Fruit fly (Drosophila melanogaster) whole organism, adult: Measurements from ENCODE around the gene CG3345.
A peak's percentile ranks its signal among the peaks of the same experiment; 100 is the strongest.

Experiments used
- CG11617 ChIP-seq: fragments of 200-800 bp; sonication (Bioruptor generic); optimal IDR thresholded peaks from 2 replicates; lab custom pipeline; 2017; ENCODE audit warnings: mild to moderate bottlenecking, missing biosample characterization, missing genetic modification reagents, missing genetic modification characterization
- CG12768 ChIP-seq: fragments of 200-800 bp; sonication (Bioruptor generic); optimal IDR thresholded peaks from 2 replicates; lab custom pipeline; 2017; ENCODE audit warnings: missing biosample characterization, missing genetic modification characterization, mild to moderate bottlenecking, moderate library complexity, missing genetic modification reagents
- CG14711 ChIP-seq: fragments of 200-800 bp; sonication (Bioruptor generic); optimal IDR thresholded peaks from 2 replicates; lab custom pipeline; 2018; ENCODE audit warnings: missing biosample characterization, mild to moderate bottlenecking, missing genetic modification characterization, moderate library complexity
- CG1620 ChIP-seq: fragments of 200-800 bp; sonication (Bioruptor generic); optimal IDR thresholded peaks from 2 replicates; lab custom pipeline; 2016; ENCODE audit warnings: missing biosample characterization, missing genetic modification characterization
- CG33017 ChIP-seq: fragments of 200-800 bp; sonication (Bioruptor generic); optimal IDR thresholded peaks from 2 replicates; lab custom pipeline; 2018; ENCODE audit warnings: missing biosample characterization, mild to moderate bottlenecking, missing genetic modification characterization, moderate library complexity
- CG5204 ChIP-seq: fragments of 200-800 bp; sonication (Bioruptor generic); optimal IDR thresholded peaks from 2 replicates; lab custom pipeline; 2016; ENCODE audit warnings: missing biosample characterization, missing genetic modification characterization
- CG7045 ChIP-seq: fragments of 200-800 bp; sonication (Bioruptor generic); optimal IDR thresholded peaks from 2 replicates; lab custom pipeline; 2017; ENCODE audit warnings: missing biosample characterization, mild to moderate bottlenecking, missing genetic modification characterization
- CG7101 ChIP-seq: fragments of 200-800 bp; sonication (Bioruptor generic); optimal IDR thresholded peaks from 2 replicates; lab custom pipeline; 2018; ENCODE audit warnings: missing biosample characterization, mild to moderate bottlenecking, missing genetic modification characterization, moderate library complexity
- Clk ChIP-seq: fragments of 200-800 bp; sonication (Bioruptor generic); optimal IDR thresholded peaks from 2 replicates; lab custom pipeline; 2017; ENCODE audit warnings: missing biosample characterization, missing genetic modification characterization
- Crg-1 ChIP-seq: fragments of 200-800 bp; sonication (Bioruptor generic); optimal IDR thresholded peaks from 2 replicates; lab custom pipeline; 2016; ENCODE audit warnings: missing biosample characterization, missing genetic modification characterization
- Hr96 ChIP-seq: fragments of 200-800 bp; sonication (Bioruptor generic); optimal IDR thresholded peaks from 2 replicates; lab custom pipeline; 2016; ENCODE audit warnings: missing biosample characterization, missing genetic modification characterization
- Mnt ChIP-seq: fragments of 200-800 bp; sonication (Bioruptor generic); optimal IDR thresholded peaks from 2 replicates; lab custom pipeline; 2016; ENCODE audit warnings: missing biosample characterization, mild to moderate bottlenecking, missing genetic modification characterization
- bab1 ChIP-seq: fragments of 200-800 bp; sonication (Bioruptor generic); optimal IDR thresholded peaks from 3 replicates; lab custom pipeline; 2019; ENCODE audit warnings: missing biosample characterization, mild to moderate bottlenecking, missing genetic modification characterization, moderate library complexity
- cic ChIP-seq: fragments of 200-800 bp; sonication (Bioruptor generic); optimal IDR thresholded peaks from 2 replicates; lab custom pipeline; 2017; ENCODE audit warnings: missing biosample characterization, mild to moderate bottlenecking, missing genetic modification characterization, moderate library complexity
- cnc ChIP-seq, 2 experiments: fragments of >200 bp; optimal IDR thresholded peaks; 2 replicates each; lab custom pipeline; 2017
- kay ChIP-seq: fragments of 200-800 bp; sonication (Bioruptor generic); peaks from one replicate; lab custom pipeline; 2016; ENCODE audit warnings: missing biosample characterization, missing genetic modification characterization, borderline replicate concordance
- ovo ChIP-seq: fragments of 200-800 bp; sonication (Bioruptor generic); optimal IDR thresholded peaks from 2 replicates; lab custom pipeline; 2016; ENCODE audit warnings: missing biosample characterization, missing genetic modification characterization
- pad ChIP-seq: fragments of 200-800 bp; sonication (Bioruptor generic); optimal IDR thresholded peaks from 3 replicates; lab custom pipeline; 2017; ENCODE audit warnings: missing biosample characterization, missing genetic modification characterization, mild to moderate bottlenecking, moderate library complexity, missing genetic modification reagents
- tj ChIP-seq: fragments of 200-800 bp; sonication (Bioruptor generic); optimal IDR thresholded peaks from 3 replicates; lab custom pipeline; 2017; ENCODE audit warnings: missing biosample characterization, mild to moderate bottlenecking, missing genetic modification characterization, moderate library complexity
- toe ChIP-seq: fragments of 200-800 bp; sonication (Bioruptor generic); optimal IDR thresholded peaks from 2 replicates; lab custom pipeline; 2016; ENCODE audit warnings: missing biosample characterization, missing genetic modification characterization

Gene CG3345

DNA sequence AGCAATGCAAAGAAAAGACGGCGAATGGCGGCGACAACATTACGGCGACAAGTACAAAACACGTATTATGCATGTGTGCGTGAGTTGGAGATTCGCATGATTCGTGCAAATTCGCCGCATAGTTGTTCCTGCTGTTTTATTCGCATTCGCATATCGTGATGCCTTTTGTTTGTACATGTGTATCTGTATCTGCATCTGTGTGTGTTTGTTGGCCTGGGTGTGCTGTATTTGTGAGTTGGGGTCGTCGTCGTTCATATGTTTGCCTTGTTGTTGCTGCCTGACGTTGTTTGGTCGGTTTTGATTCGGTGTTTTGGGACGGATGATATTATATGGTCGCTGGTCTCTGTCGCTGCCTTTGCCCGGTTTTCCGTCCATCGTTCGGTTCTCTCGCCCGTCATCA, 21.5 kb upstream of the CG3345 start:
- TF ChIP-seq toe (GFP tag; lab: Kevin White, UChicago) (no peak), pad (GFP tag; lab: Kevin White, UChicago) (peak; percentile 35), bab1 (GFP tag; lab: Kevin White, UChicago) (no peak)

DNA sequence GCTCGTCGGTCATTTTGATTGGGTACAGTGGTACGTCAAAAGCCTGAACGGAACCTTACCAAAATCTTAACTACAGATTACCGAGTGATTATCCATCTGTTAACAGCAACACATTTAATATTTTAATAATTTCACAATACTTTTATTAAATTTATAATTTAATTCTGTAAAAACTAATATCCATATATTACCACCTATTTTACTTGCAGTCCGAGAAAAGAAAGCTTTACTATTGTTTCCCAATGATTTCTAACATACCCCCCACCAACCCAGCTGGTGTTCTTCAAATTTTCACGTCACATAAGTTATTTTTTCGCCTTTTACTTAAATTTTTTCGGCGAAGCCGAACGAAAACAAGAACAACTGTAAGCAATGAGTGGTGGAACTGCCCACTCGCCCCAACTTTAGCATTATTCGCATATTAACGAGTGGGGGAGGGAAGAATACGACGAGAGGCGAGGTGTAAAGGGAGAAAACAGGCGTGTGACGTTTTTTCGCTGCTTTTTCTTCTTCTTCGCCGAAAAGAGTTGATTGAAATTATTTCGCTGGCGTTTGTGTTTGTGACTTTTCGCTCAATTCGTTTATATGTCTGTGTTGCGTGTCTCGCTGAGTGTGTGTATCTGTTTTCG, 20.9 kb upstream of the CG3345 start:
- TF ChIP-seq toe (GFP tag; lab: Kevin White, UChicago) (no peak), Clk (GFP tag; lab: Kevin White, UChicago) (no peak), pad (GFP tag; lab: Kevin White, UChicago) (no peak), ovo (GFP tag; lab: Kevin White, UChicago) (no peak), cnc (optimal IDR thresholded peaks at IDR 0.05; lab: Kevin White, UChicago) (no peak), CG7045 (GFP tag; lab: Kevin White, UChicago) (no peak), CG33017 (tag; lab: Kevin White, UChicago) (no peak), CG12768 (GFP tag; lab: Kevin White, UChicago) (no peak), Crg-1 (GFP tag; lab: Kevin White, UChicago) (no peak), CG7101 (tag; lab: Kevin White, UChicago) (peak; percentile 17), CG5204 (no peak), kay (no peak), Mnt (no peak), CG1620 (no peak), cic (no peak), tj (GFP tag; lab: Kevin White, UChicago) (peak; percentile 67), CG14711 (tag; lab: Kevin White, UChicago) (peak; percentile 24), CG11617 (GFP tag; lab: Kevin White, UChicago) (no peak)

DNA sequence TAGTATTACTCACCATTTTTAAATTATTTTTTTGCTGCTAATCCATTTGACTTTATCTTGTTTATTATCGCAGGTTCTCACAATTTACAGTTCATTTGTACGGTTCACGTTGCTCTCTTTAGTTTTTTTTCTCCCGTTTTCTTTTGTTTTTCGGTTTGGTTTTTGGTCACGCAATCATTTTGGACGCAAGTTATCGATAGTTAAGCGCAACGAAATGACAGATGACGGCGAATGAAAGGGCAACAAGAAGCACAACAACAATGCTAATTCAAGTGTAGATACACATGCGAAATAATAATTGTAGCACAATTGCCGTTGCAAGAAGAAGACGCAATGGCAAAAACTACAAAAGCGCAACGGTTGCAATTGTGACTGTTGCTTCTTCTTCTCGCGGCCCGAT, 20.3 kb upstream of the CG3345 start:
- TF ChIP-seq tj (GFP tag; lab: Kevin White, UChicago) (peak; percentile 72), bab1 (GFP tag; lab: Kevin White, UChicago) (no peak)

DNA sequence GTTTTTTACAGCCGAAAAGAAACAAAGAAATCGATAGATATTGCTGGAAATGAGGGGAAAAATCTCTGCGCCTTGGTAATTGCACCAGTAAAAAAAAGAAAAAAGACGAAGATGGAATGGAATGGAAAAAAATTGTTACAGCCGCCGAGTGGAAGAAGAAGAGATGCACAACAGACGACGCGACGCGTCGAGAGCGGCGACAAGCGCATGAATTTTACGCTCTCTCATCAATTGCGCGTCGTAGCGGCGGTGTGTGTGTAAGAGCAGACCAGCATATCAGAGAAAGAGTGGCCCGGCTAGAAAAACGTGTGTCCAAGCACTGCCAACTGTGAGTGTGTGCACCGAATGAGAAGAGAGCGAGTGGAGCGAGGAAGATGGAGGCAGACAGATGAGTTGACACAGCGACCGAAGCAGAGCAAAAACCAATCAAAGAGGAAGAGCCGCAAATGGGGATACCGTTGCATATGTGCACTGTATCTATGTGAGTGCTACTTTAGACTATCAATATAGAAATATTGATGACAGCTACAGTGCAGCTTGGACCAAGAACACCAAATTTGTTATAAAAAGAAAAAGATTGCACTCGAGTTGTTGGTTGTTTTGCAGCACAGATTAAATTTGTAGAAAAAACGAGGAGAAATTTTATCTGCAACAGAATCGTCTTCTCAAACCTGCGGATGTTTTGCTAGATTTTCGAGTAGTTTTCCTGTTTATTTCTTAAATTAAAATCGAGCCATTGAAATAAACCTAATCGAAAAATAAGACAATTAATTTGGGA, 19.7 kb upstream of the CG3345 start:
- TF ChIP-seq CG11617 (GFP tag; lab: Kevin White, UChicago) (no peak), Crg-1 (GFP tag; lab: Kevin White, UChicago) (peak; percentile 22), bab1 (GFP tag; lab: Kevin White, UChicago) (no peak), tj (GFP tag; lab: Kevin White, UChicago) (peak; percentile 25), CG1620 (no peak), toe (GFP tag; lab: Kevin White, UChicago) (no peak), CG5204 (no peak), CG12768 (GFP tag; lab: Kevin White, UChicago) (peak; percentile 28), Mnt (peak; percentile 32), cnc (optimal IDR thresholded peaks at IDR 0.05; lab: Kevin White, UChicago) (no peak), Hr96 (peak; percentile 7), kay (no peak), CG14711 (tag; lab: Kevin White, UChicago) (peak; percentile 35), ovo (GFP tag; lab: Kevin White, UChicago) (peak; percentile 18), CG33017 (tag; lab: Kevin White, UChicago) (peak; percentile 11), Clk (GFP tag; lab: Kevin White, UChicago) (no peak), cic (peak; percentile 32), CG7045 (GFP tag; lab: Kevin White, UChicago) (peak; percentile 60), pad (GFP tag; lab: Kevin White, UChicago) (peak; percentile 76), CG7101 (tag; lab: Kevin White, UChicago) (peak; percentile 21)

DNA sequence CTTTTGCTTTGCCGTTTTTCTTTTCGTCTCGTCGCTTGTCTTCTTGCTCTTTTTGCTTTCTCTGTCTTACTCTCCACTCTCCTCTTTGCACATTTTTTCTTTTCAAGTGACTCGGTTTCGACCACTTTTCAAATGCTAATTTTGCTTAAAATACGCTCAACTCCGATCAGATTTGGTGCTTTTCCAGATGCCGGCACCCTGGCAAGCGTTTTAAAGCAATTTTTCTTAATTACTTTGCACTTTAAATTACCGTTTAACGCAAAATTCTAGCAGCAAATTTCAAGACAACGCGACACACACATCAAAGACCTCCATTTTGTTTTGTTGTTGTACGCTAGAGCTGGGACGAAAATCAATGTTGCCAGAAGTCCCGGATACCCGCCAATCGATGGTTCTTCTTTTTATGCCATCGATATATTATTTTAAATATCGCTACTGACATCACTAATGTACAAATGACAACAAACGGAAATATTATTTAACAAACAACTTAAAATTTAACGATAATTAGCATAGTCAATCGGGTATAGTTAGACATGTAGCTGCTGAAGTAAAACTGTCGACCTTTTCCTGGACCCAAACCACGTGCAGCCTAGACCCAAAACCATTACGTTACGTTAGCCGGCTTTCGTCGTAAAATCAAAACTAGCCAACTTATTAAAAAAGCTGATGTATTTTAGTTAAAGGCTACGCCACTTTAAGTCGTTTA, 18.2 kb upstream of the CG3345 start, which contains the start of gene kis:
Gene kis, minus strand, starts transcription at position 317 of the 709 bp plus-strand sequence.
- TF ChIP-seq ovo (GFP tag; lab: Kevin White, UChicago) = no peak
- peak; percentile 23 for TF ChIP-seq pad (GFP tag; lab: Kevin White, UChicago)
- TF ChIP-seq CG33017 (tag; lab: Kevin White, UChicago) = peak; percentile 46
- TF ChIP-seq CG12768 (GFP tag; lab: Kevin White, UChicago) = peak; percentile 8
- TF ChIP-seq CG7045 (GFP tag; lab: Kevin White, UChicago) = peak; percentile 24
- TF ChIP-seq cnc (optimal IDR thresholded peaks at IDR 0.05; lab: Kevin White, UChicago) = no peak
- peak; percentile 56 for TF ChIP-seq Hr96
- TF ChIP-seq Crg-1 (GFP tag; lab: Kevin White, UChicago) = peak; percentile 34
- peak; percentile 75 for TF ChIP-seq bab1 (GFP tag; lab: Kevin White, UChicago)
- peak; percentile 9 for TF ChIP-seq Clk (GFP tag; lab: Kevin White, UChicago)
- TF ChIP-seq CG1620 = peak; percentile 64
- peak; percentile 25 for TF ChIP-seq CG7101 (tag; lab: Kevin White, UChicago)
- TF ChIP-seq Mnt = peak; percentile 75
- no peak for TF ChIP-seq CG5204
- peak; percentile 46 for TF ChIP-seq CG11617 (GFP tag; lab: Kevin White, UChicago)
